Fruit fly (Drosophila melanogaster) whole organism: ENCODE results near the gene CG13364.
"Not testable (repeated sequence)": the region's sequence is repeated elsewhere in the genome, so short reads cannot be mapped to it uniquely, and the experiment has no call there.

Experiments used
- CG8478 ChIP-seq: fragments of >200 bp; optimal IDR thresholded peaks from 2 replicates; lab custom pipeline; 2018; ENCODE audit warnings: inconsistent platforms
- EcR ChIP-seq, 2 experiments: fragments of >200 bp; optimal IDR thresholded peaks; 2 replicates each; lab custom pipeline; 2017; ENCODE audit warnings: missing biosample characterization in 2 of 2, missing genetic modification characterization in 2 of 2, missing genetic modification reagents in 2 of 2
- usp ChIP-seq: fragments of >200 bp; optimal IDR thresholded peaks from 2 replicates; lab custom pipeline; 2017; ENCODE audit warnings: missing biosample characterization, missing genetic modification characterization, mixed read lengths

- not testable (repeated sequence) for TF ChIP-seq CG8478 (lab: Kevin White, UChicago); usp (GFP tag; lab: Kevin White, UChicago); EcR (GFP tag; optimal IDR thresholded peaks at IDR 0.05; lab: Kevin White, UChicago)
These were observed 19.5 kb upstream of the CG13364 start, which contains the start of gene CG13367 for dm6 chrX:644461-644860.
